Worm (Caenorhabditis elegans) whole organism, L4 larva: Measurements from ENCODE around the gene lact-7.

Source experiments
- D1046.2 ChIP-seq: fragments of 200-800 bp; sonication (Bioruptor generic); IDR thresholded peaks from 2 replicates; pipeline ENCODE4 v1.3.6; 2022; ENCODE audit warnings: missing genetic modification characterization, missing compliant biosample characterization
- F10B5.3 ChIP-seq: sonication (generic microtip); optimal IDR thresholded peaks from 2 replicates; lab custom pipeline; 2016; ENCODE audit warnings: mild to moderate bottlenecking, missing genetic modification characterization, missing compliant biosample characterization
- F37D6.2 ChIP-seq: sonication (generic microtip); optimal IDR thresholded peaks from 2 replicates; lab custom pipeline; 2016; ENCODE audit warnings: mild to moderate bottlenecking, missing genetic modification characterization, missing compliant biosample characterization
- F44E2.7 ChIP-seq: fragments of 200-800 bp; sonication (Bioruptor generic); IDR thresholded peaks from 2 replicates; pipeline ENCODE4 v2.1.2; 2022; ENCODE audit warnings: missing genetic modification characterization, missing compliant biosample characterization
- Y48G9A.11 ChIP-seq: fragments of 200-800 bp; sonication (Bioruptor generic); IDR thresholded peaks from 2 replicates; pipeline ENCODE4 v1.3.6; 2022; ENCODE audit warnings: missing genetic modification reagents, missing genetic modification characterization, missing compliant biosample characterization
- Y5F2A.4 ChIP-seq: fragments of 200-800 bp; sonication (Bioruptor generic); optimal IDR thresholded peaks from 2 replicates; lab custom pipeline; 2018; ENCODE audit warnings: mild to moderate bottlenecking, missing genetic modification characterization, missing compliant biosample characterization
- Y75B8A.6 ChIP-seq: fragments of 200-800 bp; sonication (Bioruptor generic); IDR thresholded peaks from 2 replicates; pipeline ENCODE4 v1.3.6; 2022; ENCODE audit warnings: missing genetic modification reagents, missing genetic modification characterization, missing compliant biosample characterization
- aha-1 ChIP-seq: fragments of 150-350 bp; peaks from one replicate; lab custom pipeline; 2014; ENCODE audit warnings: missing biosample characterization, missing genetic modification characterization
- aly-2 ChIP-seq: sonication (generic microtip); optimal IDR thresholded peaks from 2 replicates; lab custom pipeline; 2018; ENCODE audit warnings: missing biosample characterization, missing genetic modification characterization
- ama-1 ChIP-seq: fragments of 150-350 bp; optimal IDR thresholded peaks from 2 replicates; lab custom pipeline; 2014; ENCODE audit warnings: inconsistent platforms, mixed read lengths
- ceh-28 ChIP-seq: fragments of 150-350 bp; optimal IDR thresholded peaks from 2 replicates; lab custom pipeline; 2014; ENCODE audit warnings: missing biosample characterization, missing genetic modification reagents, missing genetic modification characterization
- ceh-32 ChIP-seq: sonication (generic microtip); optimal IDR thresholded peaks from 2 replicates; lab custom pipeline; 2016; ENCODE audit warnings: mild to moderate bottlenecking, missing genetic modification characterization, missing compliant biosample characterization; ENCODE audit not compliant: poor library complexity
- ceh-44 ChIP-seq: fragments of 200-800 bp; sonication (Bioruptor generic); IDR thresholded peaks from 2 replicates; pipeline ENCODE4 v1.3.6; 2022; ENCODE audit warnings: missing genetic modification reagents, missing genetic modification characterization, missing compliant biosample characterization
- cey-2 ChIP-seq: sonication (generic microtip); optimal IDR thresholded peaks from 3 replicates; lab custom pipeline; 2017; ENCODE audit warnings: missing genetic modification characterization, mild to moderate bottlenecking, missing compliant biosample characterization, antibody characterized with exemption, borderline replicate concordance; ENCODE audit not compliant: insufficient read depth
- dmd-8 ChIP-seq: fragments of 200-800 bp; sonication (Bioruptor generic); IDR thresholded peaks from 2 replicates; pipeline ENCODE4 v1.3.6; 2022; ENCODE audit warnings: missing genetic modification characterization, missing compliant biosample characterization
- dve-1 ChIP-seq: sonication (generic microtip); optimal IDR thresholded peaks from 2 replicates; lab custom pipeline; 2017; ENCODE audit warnings: antibody characterized with exemption, mild to moderate bottlenecking, missing genetic modification characterization, missing compliant biosample characterization; ENCODE audit not compliant: insufficient read depth
- egl-27 ChIP-seq: sonication (generic microtip); optimal IDR thresholded peaks from 3 replicates; lab custom pipeline; 2017; ENCODE audit warnings: missing biosample characterization, missing genetic modification reagents, missing genetic modification characterization
- egl-43 ChIP-seq: fragments of 200-800 bp; sonication (Bioruptor generic); IDR thresholded peaks from 2 replicates; pipeline ENCODE4 v1.3.6; 2022; ENCODE audit warnings: missing genetic modification reagents, missing genetic modification characterization, missing compliant biosample characterization
- hif-1 ChIP-seq, 2 experiments: sonication (generic microtip); optimal IDR thresholded peaks; 2 replicates each; lab custom pipeline; 2016 to 2017; ENCODE audit warnings: missing compliant biosample characterization in 2 of 2, missing genetic modification characterization in 2 of 2, missing genetic modification reagents in 2 of 2, missing genotype in 2 of 2, mild to moderate bottlenecking in 1 of 2
- hmg-1.1 ChIP-seq: fragments of 200-800 bp; sonication (Bioruptor generic); IDR thresholded peaks from 2 replicates; pipeline ENCODE4 v1.3.6; 2022; ENCODE audit warnings: missing genetic modification reagents, missing genetic modification characterization, missing compliant biosample characterization
- lin-1 ChIP-seq: fragments of 200-800 bp; sonication (Bioruptor generic); IDR thresholded peaks from 2 replicates; pipeline ENCODE4 v1.3.6; 2022; ENCODE audit warnings: missing genetic modification reagents, missing genetic modification characterization, missing compliant biosample characterization
- lin-13 ChIP-seq: fragments of 150-350 bp; optimal IDR thresholded peaks from 2 replicates; lab custom pipeline; 2014; ENCODE audit warnings: missing biosample characterization, missing genetic modification reagents, missing genetic modification characterization
- lin-15B ChIP-seq: fragments of 150-350 bp; sonication (generic microtip); optimal IDR thresholded peaks from 3 replicates; lab custom pipeline; 2014; ENCODE audit warnings: missing biosample characterization, missing genetic modification characterization
- lir-3 ChIP-seq: sonication (generic microtip); optimal IDR thresholded peaks from 2 replicates; lab custom pipeline; 2016; ENCODE audit warnings: mild to moderate bottlenecking, missing genetic modification characterization, missing compliant biosample characterization
- mxl-3 ChIP-seq: fragments of 200-800 bp; sonication (Bioruptor generic); optimal IDR thresholded peaks from 2 replicates; lab custom pipeline; 2018; ENCODE audit warnings: mild to moderate bottlenecking, missing genetic modification characterization, missing compliant biosample characterization
- nhr-111 ChIP-seq: fragments of 200-800 bp; sonication (Bioruptor generic); optimal IDR thresholded peaks from 2 replicates; lab custom pipeline; 2018; ENCODE audit warnings: mild to moderate bottlenecking, missing genetic modification characterization, missing compliant biosample characterization
- nhr-28 ChIP-seq: fragments of 150-350 bp; optimal IDR thresholded peaks from 2 replicates; lab custom pipeline; 2014; ENCODE audit warnings: missing biosample characterization, missing genetic modification characterization
- nhr-41 ChIP-seq: fragments of 200-800 bp; sonication (Bioruptor generic); IDR thresholded peaks from 2 replicates; pipeline ENCODE4 v1.3.6; 2022; ENCODE audit warnings: missing genetic modification reagents, missing genetic modification characterization, missing compliant biosample characterization
- nhr-6 ChIP-seq: fragments of 150-350 bp; optimal IDR thresholded peaks from 2 replicates; lab custom pipeline; 2014; ENCODE audit warnings: missing biosample characterization, missing genetic modification characterization
- nhr-76 ChIP-seq: fragments of 150-350 bp; optimal IDR thresholded peaks from 2 replicates; lab custom pipeline; 2014; ENCODE audit warnings: missing biosample characterization, missing genetic modification characterization
- nhr-77 ChIP-seq: fragments of 150-350 bp; optimal IDR thresholded peaks from 2 replicates; lab custom pipeline; 2014; ENCODE audit warnings: missing biosample characterization, missing genetic modification characterization
- php-3 ChIP-seq: fragments of 200-800 bp; sonication (Bioruptor generic); IDR thresholded peaks from 2 replicates; pipeline ENCODE4 v1.3.6; 2022; ENCODE audit warnings: missing genetic modification reagents, missing genetic modification characterization, missing compliant biosample characterization
- pqm-1 ChIP-seq: sonication (generic microtip); optimal IDR thresholded peaks from 2 replicates; lab custom pipeline; 2017; ENCODE audit warnings: missing biosample characterization, missing genetic modification characterization
- rbr-2 ChIP-seq: sonication (generic microtip); optimal IDR thresholded peaks from 2 replicates; lab custom pipeline; 2016; ENCODE audit warnings: missing genotype, missing genetic modification characterization, missing compliant biosample characterization
- sdz-12 ChIP-seq: fragments of 200-800 bp; sonication (Bioruptor generic); optimal IDR thresholded peaks from 2 replicates; lab custom pipeline; 2018; ENCODE audit warnings: mild to moderate bottlenecking, missing genetic modification characterization, missing compliant biosample characterization
- set-16 ChIP-seq: fragments of 200-800 bp; sonication (Bioruptor generic); IDR thresholded peaks from 2 replicates; pipeline ENCODE4 v1.3.6; 2022; ENCODE audit warnings: missing genetic modification reagents, missing genetic modification characterization, missing compliant biosample characterization
- skn-1 ChIP-seq: fragments of 150-350 bp; optimal IDR thresholded peaks from 2 replicates; lab custom pipeline; 2014; ENCODE audit warnings: missing biosample characterization, missing genetic modification characterization
- spr-1 ChIP-seq: sonication (generic microtip); optimal IDR thresholded peaks from 2 replicates; lab custom pipeline; 2016; ENCODE audit warnings: mild to moderate bottlenecking, missing genetic modification characterization, missing compliant biosample characterization
- tag-97 ChIP-seq: fragments of 200-800 bp; sonication (Bioruptor generic); IDR thresholded peaks from 2 replicates; pipeline ENCODE4 v1.3.6; 2022; ENCODE audit warnings: missing genetic modification characterization, missing compliant biosample characterization
- tra-1 ChIP-seq: fragments of 200-800 bp; sonication (Bioruptor generic); IDR thresholded peaks from 2 replicates; pipeline ENCODE4 v1.3.6; 2022; ENCODE audit warnings: missing genetic modification reagents, missing genetic modification characterization, missing compliant biosample characterization
- unc-130 ChIP-seq: sonication (generic microtip); optimal IDR thresholded peaks from 2 replicates; lab custom pipeline; 2016; ENCODE audit warnings: missing genetic modification reagents, missing genetic modification characterization, missing compliant biosample characterization
- vab-7 ChIP-seq: fragments of 200-800 bp; sonication (Bioruptor generic); IDR thresholded peaks from 2 replicates; pipeline ENCODE4 v1.3.6; 2022; ENCODE audit warnings: missing genetic modification reagents, missing genetic modification characterization, missing compliant biosample characterization

lact-7 gene

ce11 chrX:11791364-11792221, 32.7 kb downstream of the lact-7 start (continued):
- TF ChIP-seq nhr-111 (GFP tag; lab: Kevin White, UChicago), result no peak
- TF ChIP-seq nhr-6 (tag; lab: Kevin White, UChicago), result no peak
- no peak for TF ChIP-seq ceh-44 (GFP tag; lab: Robert Waterston, UW)
- TF ChIP-seq F10B5.3 (tag; lab: Kevin White, UChicago), result peak; percentile 60
- TF ChIP-seq hmg-1.1 (GFP tag; lab: Robert Waterston, UW), result no peak; the same call in 1 of the 2 replicates
- TF ChIP-seq lin-1, result no peak
- TF ChIP-seq cey-2 (tag; lab: Kevin White, UChicago), result no peak
- TF ChIP-seq php-3, result peak; percentile 36; the same call in 1 of the 2 replicates
- no peak for TF ChIP-seq vab-7 (GFP tag; lab: Robert Waterston, UW)
- peak; percentile 27 for TF ChIP-seq ceh-32 (tag; lab: Kevin White, UChicago)
- no peak for TF ChIP-seq nhr-41 (GFP tag; lab: Robert Waterston, UW)
- TF ChIP-seq dve-1 (tag; lab: Kevin White, UChicago), result peak; percentile 69
- peak; percentile 50 for TF ChIP-seq set-16 (GFP tag; lab: Robert Waterston, UW)
- peak in 1 of 2 experiments; percentile 12 for TF ChIP-seq hif-1 (tag; optimal IDR thresholded peaks at IDR 0.05; lab: Kevin White, UChicago)
- no peak for TF ChIP-seq aly-2 (tag; lab: Kevin White, UChicago)
- no peak for TF ChIP-seq lir-3 (tag; lab: Kevin White, UChicago)
- no peak for TF ChIP-seq dmd-8 (GFP tag; lab: Robert Waterston, UW)
- no peak for TF ChIP-seq skn-1
- TF ChIP-seq F37D6.2, result no peak
- TF ChIP-seq ceh-28 (tag; lab: Kevin White, UChicago), result no peak
- no peak for TF ChIP-seq Y75B8A.6 (GFP tag; lab: Robert Waterston, UW)
- no peak for TF ChIP-seq nhr-76 (tag; lab: Kevin White, UChicago)
- no peak for TF ChIP-seq nhr-77 (tag; lab: Kevin White, UChicago)
- TF ChIP-seq D1046.2, result no peak
- peak; percentile 81 for TF ChIP-seq ama-1 (lab: Kevin White, UChicago)
- TF ChIP-seq Y48G9A.11 (GFP tag; lab: Robert Waterston, UW), result no peak
- no peak for TF ChIP-seq Y5F2A.4 (GFP tag; lab: Kevin White, UChicago)
- TF ChIP-seq egl-27, result no peak
- TF ChIP-seq mxl-3, result peak; percentile 45
- TF ChIP-seq rbr-2 (tag; lab: Kevin White, UChicago), result no peak
- peak; percentile 65; the same call in 1 of the 2 replicates for TF ChIP-seq tra-1
- TF ChIP-seq unc-130 (GFP tag; lab: Kevin White, UChicago), result no peak
- TF ChIP-seq spr-1 (tag; lab: Kevin White, UChicago), result no peak
- TF ChIP-seq nhr-28 (tag; lab: Kevin White, UChicago), result peak; percentile 92
- no peak for TF ChIP-seq egl-43 (GFP tag; lab: Robert Waterston, UW)
- TF ChIP-seq aha-1, result peak; percentile 86
- no peak for TF ChIP-seq F44E2.7 (GFP tag; lab: Robert Waterston, UW)
- TF ChIP-seq pqm-1 (tag; lab: Kevin White, UChicago), result peak; percentile 85
- no peak for TF ChIP-seq sdz-12 (GFP tag; lab: Kevin White, UChicago)
- TF ChIP-seq lin-13 (GFP tag; lab: Kevin White, UChicago), result peak; percentile 51
- no peak for TF ChIP-seq lin-15B (tag; lab: Kevin White, UChicago)
- TF ChIP-seq tag-97 (GFP tag; lab: Robert Waterston, UW), result no peak
